Worm (Caenorhabditis elegans) whole organism, L4/young adult: ENCODE data around the gene srz-13.

Experiments
- W03F9.2 ChIP-seq: fragments of 150-350 bp; optimal IDR thresholded peaks from 2 replicates; lab custom pipeline; 2014; ENCODE audit warnings: missing biosample characterization, missing genetic modification characterization
- dao-5 ChIP-seq: sonication (generic microtip); optimal IDR thresholded peaks from 2 replicates; lab custom pipeline; 2016; ENCODE audit warnings: missing genotype, missing genetic modification characterization, moderate library complexity, missing compliant biosample characterization
- him-1 ChIP-seq: sonication (generic microtip); optimal IDR thresholded peaks from 2 replicates; lab custom pipeline; 2016; ENCODE audit warnings: missing genotype, missing genetic modification reagents, missing genetic modification characterization, missing compliant biosample characterization

DNA sequence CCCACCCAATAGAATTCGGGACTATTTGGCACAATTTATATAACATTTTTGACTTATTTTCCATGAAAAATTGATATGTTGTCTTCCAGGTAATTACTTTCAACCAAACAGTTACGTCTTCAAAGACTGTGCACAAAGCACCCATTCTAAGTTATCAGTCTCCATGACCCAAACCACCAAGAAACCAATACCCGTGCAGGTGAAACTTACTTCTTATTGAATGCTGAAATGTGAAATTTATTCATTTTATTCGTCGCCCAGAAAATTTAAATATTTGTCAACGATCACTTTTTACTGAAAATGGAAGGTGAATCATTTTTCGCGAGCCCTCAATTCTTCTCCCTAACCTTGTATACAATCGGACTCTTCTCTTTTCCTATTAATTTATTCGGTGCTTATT is 8.3 kb downstream of the srz-13 start, which contains the start of gene srh-281:
- no peak for TF ChIP-seq him-1 (tag; lab: Kevin White, UChicago)
- no peak for TF ChIP-seq dao-5 (tag; lab: Kevin White, UChicago)
- TF ChIP-seq W03F9.2 (tag; lab: Kevin White, UChicago): no peak
